Fruit fly (Drosophila melanogaster) Kc167 (cell line): ENCODE measurements around the gene BtbVII.

Experiments
- h ChIP-seq: fragments of >200 bp; optimal IDR thresholded peaks from 3 replicates; lab custom pipeline; 2018; ENCODE audit warnings: missing external identifiers
- psq ChIP-seq: fragments of >200 bp; optimal IDR thresholded peaks from 2 replicates; lab custom pipeline; 2017; ENCODE audit warnings: missing external identifiers

DNA sequence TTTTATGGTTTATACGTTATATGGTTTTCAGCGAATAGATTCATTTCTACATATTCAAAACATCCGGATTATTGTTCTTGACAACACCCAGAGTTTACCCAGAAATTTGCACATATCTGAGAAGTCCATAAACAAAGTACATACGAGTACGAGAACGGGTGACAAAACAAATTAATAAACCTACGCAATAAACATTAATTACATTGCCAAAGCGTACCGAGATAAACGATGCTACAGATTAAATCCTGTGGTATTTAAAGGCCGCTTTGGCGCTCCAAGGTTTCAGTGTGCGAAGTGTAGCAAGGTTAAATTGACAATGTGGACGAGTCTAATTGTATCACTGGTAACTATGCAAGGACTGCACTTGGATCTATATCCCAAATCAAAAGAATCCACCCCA, 38.8 kb downstream of the BtbVII start, which contains the start of gene CG14957:
- TF ChIP-seq h (lab: Kevin White, UChicago) (no peak), psq (lab: Kevin White, UChicago) (no peak)
